Fruit fly (Drosophila melanogaster): ENCODE results near the gene CG3345.

Gene CG3345

DNA sequence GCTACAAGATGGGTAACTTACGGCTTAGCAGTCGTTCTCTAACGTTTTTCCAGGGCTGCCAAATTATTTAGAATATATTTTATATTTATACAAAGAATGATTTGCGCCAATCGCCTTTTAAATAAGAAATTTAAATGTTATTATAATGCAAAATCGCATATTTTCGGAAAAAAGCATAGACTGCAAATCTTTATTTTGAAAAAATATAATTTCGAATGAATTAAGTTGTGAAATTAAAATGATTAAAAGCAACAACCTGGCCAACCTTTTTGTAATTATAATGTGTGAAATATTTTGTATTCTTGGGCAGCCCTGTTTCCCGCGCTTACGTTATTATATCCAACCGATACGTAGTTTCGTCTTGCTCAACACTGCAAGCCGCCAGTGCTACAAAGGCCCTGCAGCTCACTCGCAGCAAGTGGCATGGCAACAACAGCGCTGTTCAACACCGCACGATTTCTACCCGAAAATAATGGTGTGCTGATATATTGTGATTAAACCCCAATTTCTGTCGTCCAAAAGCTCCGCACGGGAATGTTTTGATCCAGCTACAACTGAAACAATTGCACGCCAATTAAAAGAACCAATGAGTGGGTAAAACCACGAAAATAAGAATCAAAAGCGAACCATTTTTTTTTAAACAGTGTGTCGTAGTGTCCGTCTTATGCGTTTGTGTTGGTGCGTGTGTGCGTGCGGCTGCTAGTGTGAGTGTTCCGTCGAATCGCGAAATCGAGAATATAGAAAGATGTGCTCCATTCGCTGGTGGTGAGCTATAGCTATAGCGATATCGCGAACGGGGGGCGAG is 28.8 kb downstream of the CG3345 start, which contains the start of gene Pi3K21B (continued):
- TF ChIP-seq Hand (GFP tag; optimal IDR thresholded peaks at IDR 0.05) (peak; percentile 73), CG7987 (GFP tag; optimal IDR thresholded peaks at IDR 0.05) (peak; percentile 67), CG6689 (GFP tag; IDR thresholded peaks at IDR 0.05) (peak; percentile 83), pho (GFP tag; optimal IDR thresholded peaks at IDR 0.05) (peak; percentile 90), D (optimal IDR thresholded peaks at IDR 0.05) (no peak), D (GFP tag; optimal IDR thresholded peaks at IDR 0.05) (peak; percentile 77), wdn (GFP tag; IDR thresholded peaks at IDR 0.05) (peak; percentile 83), CG11695 (GFP tag; IDR thresholded peaks at IDR 0.05) (peak; percentile 80), slou (GFP tag; optimal IDR thresholded peaks at IDR 0.05) (peak; percentile 88), CG2116 (GFP tag; optimal IDR thresholded peaks at IDR 0.05) (peak; percentile 81), Hmr (GFP tag; optimal IDR thresholded peaks at IDR 0.05) (peak; percentile 93), ftz-f1 (GFP tag; optimal IDR thresholded peaks at IDR 0.05) (peak; percentile 33), Taf1 (GFP tag; IDR thresholded peaks at IDR 0.05) (peak; percentile 54; the same call in 1 of the 2 replicates), CG11456 (GFP tag; IDR thresholded peaks at IDR 0.05) (peak; percentile 96), btn (GFP tag; optimal IDR thresholded peaks at IDR 0.05) (peak; percentile 69), trh (GFP tag; optimal IDR thresholded peaks at IDR 0.05) (peak; percentile 78), amos (GFP tag; IDR thresholded peaks at IDR 0.05; ENCODE audit: partially characterized antibody) (no peak; the same call in 1 of the 2 replicates), dm (GFP tag; optimal IDR thresholded peaks at IDR 0.05) (peak; percentile 91), CG15514 (GFP tag; optimal IDR thresholded peaks at IDR 0.05) (peak; percentile 78), CG14050 (GFP tag; IDR thresholded peaks at IDR 0.05) (peak; percentile 64), crc (GFP tag; optimal IDR thresholded peaks at IDR 0.05) (peak; percentile 77), CG15269 (tag; optimal IDR thresholded peaks at IDR 0.05) (peak; percentile 93), fd64A (GFP tag; optimal IDR thresholded peaks at IDR 0.05) (no peak), CrebB (tag; optimal IDR thresholded peaks at IDR 0.05) (peak; percentile 66), NFAT (GFP tag; IDR thresholded peaks at IDR 0.05) (peak; percentile 86), tll (GFP tag; optimal IDR thresholded peaks at IDR 0.05) (no peak), Sox100B (GFP tag; optimal IDR thresholded peaks at IDR 0.05) (peak; percentile 90), ash1 (GFP tag; optimal IDR thresholded peaks at IDR 0.05) (peak; percentile 69), psq (GFP tag; optimal IDR thresholded peaks at IDR 0.05) (peak; percentile 54), ab (GFP tag; optimal IDR thresholded peaks at IDR 0.05) (peak; percentile 86), Atf6 (GFP tag; IDR thresholded peaks at IDR 0.05) (peak; percentile 82), CG11085 (GFP tag; IDR thresholded peaks at IDR 0.05) (peak; percentile 54; the same call in 1 of the 2 replicates), insv (GFP tag; optimal IDR thresholded peaks at IDR 0.05) (peak in 1 of 2 experiments; percentile 74), caup (GFP tag; optimal IDR thresholded peaks at IDR 0.05; ENCODE audit: severe bottlenecking) (peak; percentile 91), Atf3 (GFP tag; optimal IDR thresholded peaks at IDR 0.05) (peak; percentile 86), tio (GFP tag; optimal IDR thresholded peaks at IDR 0.05) (peak; percentile 93), Dfd (GFP tag; optimal IDR thresholded peaks at IDR 0.05) (peak in 1 of 2 experiments; percentile 56), CG10543 (GFP tag; optimal IDR thresholded peaks at IDR 0.05) (peak; percentile 92), tap (tag; optimal IDR thresholded peaks at IDR 0.05) (peak; percentile 74), sisA (GFP tag; IDR thresholded peaks at IDR 0.05) (peak; percentile 91), row (GFP tag; IDR thresholded peaks at IDR 0.05) (peak; percentile 86), pb (GFP tag; optimal IDR thresholded peaks at IDR 0.05) (peak; percentile 90), cg (GFP tag; optimal IDR thresholded peaks at IDR 0.05) (peak; percentile 98), ranshi (GFP tag; IDR thresholded peaks at IDR 0.05) (peak; percentile 85; the same call in 1 of the 2 replicates), CG15011 (GFP tag; optimal IDR thresholded peaks at IDR 0.05) (peak; percentile 83), CG17829 (tag; optimal IDR thresholded peaks at IDR 0.05) (peak; percentile 89), CG1024 (GFP tag; IDR thresholded peaks at IDR 0.05) (no peak; the same call in none of the 2 replicates), CG14965 (GFP tag; optimal IDR thresholded peaks at IDR 0.05; ENCODE audit: borderline replicate concordance) (peak; percentile 55), CG6854 (GFP tag; optimal IDR thresholded peaks at IDR 0.05) (peak; percentile 29)
